Worm (Caenorhabditis elegans): ENCODE data around the gene gly-1.

ce11 chrII:10932305-10932704 is 30.3 kb upstream of the gly-1 start:
- TF ChIP-seq him-1 (tag; optimal IDR thresholded peaks at IDR 0.05) = no peak
- TF ChIP-seq W03F9.2 (tag; optimal IDR thresholded peaks at IDR 0.05) = no peak
- no peak for TF ChIP-seq dao-5 (tag; optimal IDR thresholded peaks at IDR 0.05)
